Worm (Caenorhabditis elegans): ENCODE measurements around the gene idhb-1.

Gene idhb-1

ce11 chrX:14152644-14153043 is 21.2 kb downstream of the idhb-1 start:
- no peak for TF ChIP-seq nfya-1 (tag; optimal IDR thresholded peaks at IDR 0.05)
- no peak for TF ChIP-seq dve-1 (tag; optimal IDR thresholded peaks at IDR 0.05)
- TF ChIP-seq fkh-10 (GFP tag; optimal IDR thresholded peaks at IDR 0.05) = no peak
- no peak for TF ChIP-seq gmeb-2 (tag; optimal IDR thresholded peaks at IDR 0.05)
- TF ChIP-seq dmd-4 (tag; optimal IDR thresholded peaks at IDR 0.05; ENCODE audit: borderline replicate concordance) = no peak
- no peak for TF ChIP-seq hlh-6 (tag; optimal IDR thresholded peaks at IDR 0.05)
- TF ChIP-seq ceh-14 (tag; optimal IDR thresholded peaks at IDR 0.05) = no peak
- no peak for TF ChIP-seq pros-1 (tag; optimal IDR thresholded peaks at IDR 0.05)
- TF ChIP-seq eyg-1 (tag; optimal IDR thresholded peaks at IDR 0.05) = no peak
- TF ChIP-seq ceh-18 (tag; optimal IDR thresholded peaks at IDR 0.05) = no peak
- no peak for TF ChIP-seq hlh-8 (tag; optimal IDR thresholded peaks at IDR 0.05)
- TF ChIP-seq hlh-13 (GFP tag; optimal IDR thresholded peaks at IDR 0.05) = no peak
- no peak for TF ChIP-seq odd-2 (tag; optimal IDR thresholded peaks at IDR 0.05)
- TF ChIP-seq syd-9 (tag; optimal IDR thresholded peaks at IDR 0.05) = no peak
- no peak for TF ChIP-seq pqm-1 (tag; optimal IDR thresholded peaks at IDR 0.05)
- TF ChIP-seq elt-2 (tag; optimal IDR thresholded peaks at IDR 0.05) = no peak
- TF ChIP-seq ceh-19 (GFP tag; optimal IDR thresholded peaks at IDR 0.05) = no peak
- no peak for TF ChIP-seq lin-11 (tag; optimal IDR thresholded peaks at IDR 0.05)
- no peak for TF ChIP-seq ama-1 (optimal IDR thresholded peaks at IDR 0.05)

ce11 chrX:14147400-14147799 is 26.5 kb downstream of the idhb-1 start, which contains the start of gene akt-2:
Gene akt-2, plus strand, starts transcription at chrX:14147700.
- TF ChIP-seq unc-55 (GFP tag; optimal IDR thresholded peaks at IDR 0.05) (no peak), che-1 (tag; optimal IDR thresholded peaks at IDR 0.05) (no peak), unc-3 (GFP tag; conservative IDR thresholded peaks at IDR 0.05) (no peak), unc-3 (tag; optimal IDR thresholded peaks at IDR 0.05) (no peak), dmd-4 (tag; optimal IDR thresholded peaks at IDR 0.05; ENCODE audit: borderline replicate concordance) (no peak), Y22D7AL.16 (tag; optimal IDR thresholded peaks at IDR 0.05) (no peak), tbx-2 (tag; optimal IDR thresholded peaks at IDR 0.05) (no peak)

ce11 chrX:14146740-14147140 is 27.1 kb downstream of the idhb-1 start:
- TF ChIP-seq elt-2 (tag; optimal IDR thresholded peaks at IDR 0.05) (no peak), ceh-18 (tag; optimal IDR thresholded peaks at IDR 0.05) (peak; percentile 75), F13H6.1 (tag; optimal IDR thresholded peaks at IDR 0.05) (no peak), ceh-34 (tag; optimal IDR thresholded peaks at IDR 0.05) (peak; percentile 7), npax-4 (tag; optimal IDR thresholded peaks at IDR 0.05) (no peak), K09A11.1 (tag; optimal IDR thresholded peaks at IDR 0.05; ENCODE audit: insufficient read depth) (peak; percentile 32), fax-1 (tag; optimal IDR thresholded peaks at IDR 0.05) (no peak), ceh-45 (GFP tag; IDR thresholded peaks at IDR 0.05) (no peak), unc-42 (tag; optimal IDR thresholded peaks at IDR 0.05) (peak; percentile 28), pros-1 (tag; optimal IDR thresholded peaks at IDR 0.05) (peak; percentile 65), hlh-6 (tag; optimal IDR thresholded peaks at IDR 0.05) (no peak), fkh-10 (GFP tag; optimal IDR thresholded peaks at IDR 0.05) (no peak), ceh-48 (tag; optimal IDR thresholded peaks at IDR 0.05) (peak; percentile 6), tbx-7 (tag; optimal IDR thresholded peaks at IDR 0.05) (no peak), che-1 (tag; optimal IDR thresholded peaks at IDR 0.05) (no peak), sdc-2 (tag; optimal IDR thresholded peaks at IDR 0.05) (no peak), eyg-1 (tag; optimal IDR thresholded peaks at IDR 0.05) (no peak), ceh-30 (tag; optimal IDR thresholded peaks at IDR 0.05) (no peak), ceh-31 (tag; optimal IDR thresholded peaks at IDR 0.05) (peak; percentile 22), ceh-24 (tag; optimal IDR thresholded peaks at IDR 0.05) (no peak), tbx-2 (tag; optimal IDR thresholded peaks at IDR 0.05) (peak; percentile 42), sox-4 (tag; optimal IDR thresholded peaks at IDR 0.05) (no peak), pqm-1 (tag; optimal IDR thresholded peaks at IDR 0.05) (no peak), hlh-30 (tag; optimal IDR thresholded peaks at IDR 0.05; ENCODE audit: insufficient read depth) (peak; percentile 46), dve-1 (tag; optimal IDR thresholded peaks at IDR 0.05) (peak; percentile 14), pat-9 (tag; optimal IDR thresholded peaks at IDR 0.05) (no peak), nfya-1 (tag; optimal IDR thresholded peaks at IDR 0.05) (peak; percentile 48), ceh-2 (tag; optimal IDR thresholded peaks at IDR 0.05) (no peak), sox-2 (GFP tag; IDR thresholded peaks at IDR 0.05) (no peak), unc-55 (GFP tag; optimal IDR thresholded peaks at IDR 0.05) (no peak), C38D4.7 (GFP tag; optimal IDR thresholded peaks at IDR 0.05) (no peak), elt-4 (tag; optimal IDR thresholded peaks at IDR 0.05) (no peak), unc-3 (GFP tag; conservative IDR thresholded peaks at IDR 0.05) (no peak), unc-3 (tag; optimal IDR thresholded peaks at IDR 0.05) (no peak), Y22D7AL.16 (tag; optimal IDR thresholded peaks at IDR 0.05) (no peak), gmeb-2 (tag; optimal IDR thresholded peaks at IDR 0.05) (no peak), zip-5 (tag; optimal IDR thresholded peaks at IDR 0.05) (no peak), C08G9.2 (tag; optimal IDR thresholded peaks at IDR 0.05) (no peak)

Measured in whole organism, late embryonic.